Worm (Caenorhabditis elegans) whole organism, late embryonic: Measurements from ENCODE around the gene pab-2.

Experiments
- C08G9.2 ChIP-seq: sonication (generic microtip); optimal IDR thresholded peaks from 2 replicates; lab custom pipeline; 2016; ENCODE audit warnings: mild to moderate bottlenecking, missing genetic modification characterization, moderate library complexity, missing compliant biosample characterization
- C38D4.7 ChIP-seq: fragments of 200-800 bp; sonication (Bioruptor generic); optimal IDR thresholded peaks from 2 replicates; lab custom pipeline; 2018; ENCODE audit warnings: mild to moderate bottlenecking, missing genetic modification characterization, moderate library complexity, missing compliant biosample characterization
- F13H6.1 ChIP-seq: sonication (generic microtip); optimal IDR thresholded peaks from 2 replicates; lab custom pipeline; 2016; ENCODE audit warnings: missing genetic modification characterization, missing compliant biosample characterization
- K09A11.1 ChIP-seq: sonication (generic microtip); optimal IDR thresholded peaks from 2 replicates; lab custom pipeline; 2017; ENCODE audit warnings: antibody characterized with exemption, mild to moderate bottlenecking, missing genetic modification characterization, missing compliant biosample characterization; ENCODE audit not compliant: insufficient read depth
- T23F11.4 ChIP-seq: fragments of 200-800 bp; sonication (Bioruptor generic); optimal IDR thresholded peaks from 2 replicates; lab custom pipeline; 2018; ENCODE audit warnings: mild to moderate bottlenecking, missing genetic modification characterization, missing compliant biosample characterization
- ahr-1 ChIP-seq: sonication (generic microtip); optimal IDR thresholded peaks from 2 replicates; lab custom pipeline; 2016; ENCODE audit warnings: missing genetic modification characterization, missing compliant biosample characterization
- ceh-14 ChIP-seq: sonication (generic microtip); optimal IDR thresholded peaks from 2 replicates; lab custom pipeline; 2016; ENCODE audit warnings: missing genotype, missing genetic modification characterization, missing compliant biosample characterization
- ceh-18 ChIP-seq: sonication (generic microtip); optimal IDR thresholded peaks from 2 replicates; lab custom pipeline; 2016; ENCODE audit warnings: missing genetic modification characterization, missing compliant biosample characterization
- ceh-19 ChIP-seq: fragments of 200-800 bp; sonication (Bioruptor generic); optimal IDR thresholded peaks from 2 replicates; lab custom pipeline; 2018; ENCODE audit warnings: mild to moderate bottlenecking, missing genetic modification characterization, missing compliant biosample characterization
- ceh-2 ChIP-seq: sonication (generic microtip); optimal IDR thresholded peaks from 2 replicates; lab custom pipeline; 2016; ENCODE audit warnings: missing genotype, missing genetic modification characterization, missing compliant biosample characterization
- ceh-22 ChIP-seq: sonication (generic microtip); optimal IDR thresholded peaks from 2 replicates; lab custom pipeline; 2017; ENCODE audit warnings: missing biosample characterization, missing genetic modification characterization
- ceh-24 ChIP-seq: sonication (generic microtip); optimal IDR thresholded peaks from 2 replicates; lab custom pipeline; 2016; ENCODE audit warnings: mild to moderate bottlenecking, missing genetic modification characterization, missing compliant biosample characterization
- ceh-31 ChIP-seq: sonication (generic microtip); optimal IDR thresholded peaks from 2 replicates; lab custom pipeline; 2016; ENCODE audit warnings: missing genetic modification characterization, missing compliant biosample characterization
- ceh-34 ChIP-seq: sonication (generic microtip); optimal IDR thresholded peaks from 2 replicates; lab custom pipeline; 2016; ENCODE audit warnings: mild to moderate bottlenecking, missing genetic modification characterization, missing compliant biosample characterization
- ceh-48 ChIP-seq: sonication (generic microtip); optimal IDR thresholded peaks from 2 replicates; lab custom pipeline; 2016; ENCODE audit warnings: missing genetic modification characterization, inconsistent platforms, missing compliant biosample characterization
- ceh-6 ChIP-seq: fragments of 200-800 bp; sonication (Bioruptor generic); optimal IDR thresholded peaks from 2 replicates; lab custom pipeline; 2018; ENCODE audit warnings: mild to moderate bottlenecking, missing genetic modification characterization, missing compliant biosample characterization
- che-1 ChIP-seq: sonication (generic microtip); optimal IDR thresholded peaks from 2 replicates; lab custom pipeline; 2016; ENCODE audit warnings: mild to moderate bottlenecking, missing genetic modification characterization, missing compliant biosample characterization
- dve-1 ChIP-seq: sonication (generic microtip); optimal IDR thresholded peaks from 2 replicates; lab custom pipeline; 2017; ENCODE audit warnings: antibody characterized with exemption, mild to moderate bottlenecking, missing genetic modification characterization, missing compliant biosample characterization
- elt-2 ChIP-seq: sonication (generic microtip); optimal IDR thresholded peaks from 2 replicates; lab custom pipeline; 2016; ENCODE audit warnings: missing genetic modification reagents, missing genetic modification characterization, missing compliant biosample characterization
- elt-4 ChIP-seq: sonication (generic microtip); optimal IDR thresholded peaks from 2 replicates; lab custom pipeline; 2016; ENCODE audit warnings: missing genetic modification characterization, missing compliant biosample characterization
- ets-4 ChIP-seq: sonication (generic microtip); optimal IDR thresholded peaks from 2 replicates; lab custom pipeline; 2016; ENCODE audit warnings: missing genetic modification characterization, missing compliant biosample characterization
- eyg-1 ChIP-seq: sonication (generic microtip); optimal IDR thresholded peaks from 2 replicates; lab custom pipeline; 2016; ENCODE audit warnings: missing genotype, missing genetic modification characterization, missing compliant biosample characterization
- fkh-10 ChIP-seq: fragments of 150-350 bp; optimal IDR thresholded peaks from 2 replicates; lab custom pipeline; 2014; ENCODE audit warnings: missing biosample characterization, missing genetic modification reagents, missing genetic modification characterization
- fkh-6 ChIP-seq: sonication (generic microtip); optimal IDR thresholded peaks from 2 replicates; lab custom pipeline; 2016; ENCODE audit warnings: missing genetic modification characterization, missing compliant biosample characterization
- hlh-30 ChIP-seq: sonication (generic microtip); optimal IDR thresholded peaks from 2 replicates; lab custom pipeline; 2017; ENCODE audit warnings: antibody characterized with exemption, missing genetic modification characterization, missing compliant biosample characterization; ENCODE audit not compliant: insufficient read depth
- hlh-6 ChIP-seq: sonication (generic microtip); optimal IDR thresholded peaks from 2 replicates; lab custom pipeline; 2016; ENCODE audit warnings: missing genotype, missing genetic modification characterization, missing compliant biosample characterization
- hlh-8 ChIP-seq: sonication (generic microtip); optimal IDR thresholded peaks from 2 replicates; lab custom pipeline; 2016; ENCODE audit warnings: missing genotype, missing genetic modification characterization, missing compliant biosample characterization
- mec-3 ChIP-seq: sonication (generic microtip); optimal IDR thresholded peaks from 2 replicates; lab custom pipeline; 2016; ENCODE audit warnings: borderline replicate concordance, missing genetic modification characterization, missing compliant biosample characterization
- nfya-1 ChIP-seq: sonication (generic microtip); optimal IDR thresholded peaks from 2 replicates; lab custom pipeline; 2017; ENCODE audit warnings: missing genetic modification characterization, mild to moderate bottlenecking, missing compliant biosample characterization, antibody characterized with exemption, moderate library complexity
- nhr-11 ChIP-seq: fragments of 150-350 bp; optimal IDR thresholded peaks from 2 replicates; lab custom pipeline; 2014; ENCODE audit warnings: missing biosample characterization, missing genetic modification characterization
- nhr-232 ChIP-seq: sonication (generic microtip); optimal IDR thresholded peaks from 2 replicates; lab custom pipeline; 2016; ENCODE audit warnings: missing genetic modification characterization, missing compliant biosample characterization
- npax-4 ChIP-seq: sonication (generic microtip); optimal IDR thresholded peaks from 2 replicates; lab custom pipeline; 2016; ENCODE audit warnings: missing genetic modification characterization, missing compliant biosample characterization
- odd-2 ChIP-seq: sonication (generic microtip); optimal IDR thresholded peaks from 2 replicates; lab custom pipeline; 2017; ENCODE audit warnings: antibody characterized with exemption, mild to moderate bottlenecking, missing genetic modification characterization, missing compliant biosample characterization
- pag-3 ChIP-seq: sonication (generic microtip); optimal IDR thresholded peaks from 2 replicates; lab custom pipeline; 2016; ENCODE audit warnings: missing compliant biosample characterization, missing genetic modification characterization, borderline replicate concordance
- pat-9 ChIP-seq: fragments of 200-800 bp; sonication (Bioruptor generic); optimal IDR thresholded peaks from 2 replicates; lab custom pipeline; 2018; ENCODE audit warnings: mild to moderate bottlenecking, missing genetic modification characterization, moderate library complexity, missing compliant biosample characterization
- pax-1 ChIP-seq: fragments of 150-350 bp; optimal IDR thresholded peaks from 2 replicates; lab custom pipeline; 2014; ENCODE audit warnings: missing biosample characterization, missing genetic modification characterization
- pha-4 ChIP-seq: fragments of 150-350 bp; optimal IDR thresholded peaks from 2 replicates; lab custom pipeline; 2018; ENCODE audit warnings: missing biosample characterization, missing genetic modification reagents, missing genetic modification characterization
- pqm-1 ChIP-seq: sonication (generic microtip); optimal IDR thresholded peaks from 2 replicates; lab custom pipeline; 2016; ENCODE audit warnings: missing genetic modification characterization, missing compliant biosample characterization
- pros-1 ChIP-seq: fragments of 150-350 bp; optimal IDR thresholded peaks from 2 replicates; lab custom pipeline; 2014; ENCODE audit warnings: missing biosample characterization, missing genetic modification reagents, missing genetic modification characterization
- ref-2 ChIP-seq: sonication (generic microtip); optimal IDR thresholded peaks from 2 replicates; lab custom pipeline; 2016; ENCODE audit warnings: missing genetic modification characterization, missing compliant biosample characterization
- rnt-1 ChIP-seq: sonication (generic microtip); optimal IDR thresholded peaks from 2 replicates; lab custom pipeline; 2016; ENCODE audit warnings: missing genetic modification characterization, missing compliant biosample characterization
- sdc-2 ChIP-seq: sonication (generic microtip); optimal IDR thresholded peaks from 2 replicates; lab custom pipeline; 2016; ENCODE audit warnings: missing genotype, missing genetic modification characterization, missing compliant biosample characterization
- sox-2 ChIP-seq: fragments of 200-800 bp; sonication (Bioruptor generic); IDR thresholded peaks from 2 replicates; pipeline ENCODE4 v1.3.6; 2022; ENCODE audit warnings: missing genetic modification reagents, missing genetic modification characterization, missing compliant biosample characterization
- sox-4 ChIP-seq: sonication (generic microtip); optimal IDR thresholded peaks from 2 replicates; lab custom pipeline; 2017; ENCODE audit warnings: mild to moderate bottlenecking, missing genetic modification characterization, inconsistent platforms, missing compliant biosample characterization
- tbx-2 ChIP-seq: sonication (generic microtip); optimal IDR thresholded peaks from 2 replicates; lab custom pipeline; 2016; ENCODE audit warnings: missing genetic modification characterization, missing compliant biosample characterization
- ttx-3 ChIP-seq: sonication (generic microtip); optimal IDR thresholded peaks from 2 replicates; lab custom pipeline; 2016; ENCODE audit warnings: missing genetic modification reagents, missing genetic modification characterization, missing compliant biosample characterization
- unc-3 ChIP-seq, 2 experiments: fragments of 200-800 bp in 1 of 2; sonication (Bioruptor generic) in 1 of 2; sonication (generic microtip) in 1 of 2; conservative IDR thresholded peaks in 1 of 2; optimal IDR thresholded peaks in 1 of 2; 2 replicates each; pipeline versions ENCODE4 v1.3.6 to Lab custom; 2016 to 2022; ENCODE audit warnings: missing compliant biosample characterization in 2 of 2, missing genetic modification characterization in 2 of 2, missing genetic modification reagents in 1 of 2
- unc-42 ChIP-seq: sonication (generic microtip); optimal IDR thresholded peaks from 2 replicates; lab custom pipeline; 2016; ENCODE audit warnings: missing genotype, missing genetic modification characterization, missing compliant biosample characterization
- unc-55 ChIP-seq: sonication (generic microtip); optimal IDR thresholded peaks from 2 replicates; lab custom pipeline; 2017; ENCODE audit warnings: missing biosample characterization, missing genetic modification reagents, missing genetic modification characterization
- unc-86 ChIP-seq: sonication (generic microtip); optimal IDR thresholded peaks from 2 replicates; lab custom pipeline; 2016; ENCODE audit warnings: missing genetic modification characterization, missing compliant biosample characterization
- zip-5 ChIP-seq: sonication (generic microtip); optimal IDR thresholded peaks from 2 replicates; lab custom pipeline; 2016; ENCODE audit warnings: missing genetic modification characterization, missing compliant biosample characterization

pab-2 gene

ce11 chrX:13527347-13528092 is at the start of gene pab-2:
Gene pab-2, minus strand, starts transcription at chrX:13527415.
- no peak for TF ChIP-seq ahr-1
- TF ChIP-seq pat-9 (tag; lab: Kevin White, UChicago) = peak; percentile 40
- no peak for TF ChIP-seq C38D4.7
- TF ChIP-seq ceh-14 = peak; percentile 9
- TF ChIP-seq elt-4 (tag; lab: Kevin White, UChicago) = no peak
- TF ChIP-seq tbx-2 (tag; lab: Kevin White, UChicago) = peak; percentile 92
- TF ChIP-seq C08G9.2 = no peak
- TF ChIP-seq npax-4 = no peak
- TF ChIP-seq unc-86 = peak; percentile 14
- TF ChIP-seq K09A11.1 (tag; lab: Kevin White, UChicago) = no peak
- TF ChIP-seq unc-3 (GFP tag; conservative IDR thresholded peaks at IDR 0.05; lab: Robert Waterston, UW) = 0 out of 2 replicates have a peak, but pooled peaks have one; percentile 39
- TF ChIP-seq unc-3 (tag; optimal IDR thresholded peaks at IDR 0.05; lab: Kevin White, UChicago) = no peak
- peak; percentile 31 for TF ChIP-seq F13H6.1 (tag; lab: Kevin White, UChicago)
- peak; percentile 58 for TF ChIP-seq nhr-232
- peak; percentile 88 for TF ChIP-seq sdc-2
- no peak for TF ChIP-seq nhr-11
- TF ChIP-seq fkh-6 = no peak
- peak; percentile 69 for TF ChIP-seq elt-2 (tag; lab: Kevin White, UChicago)
- peak; percentile 38 for TF ChIP-seq sox-4
- no peak for TF ChIP-seq ceh-24 (tag; lab: Kevin White, UChicago)
- peak; percentile 56 for TF ChIP-seq unc-42 (tag; lab: Kevin White, UChicago)
- TF ChIP-seq hlh-8 (tag; lab: Kevin White, UChicago) = peak; percentile 21
- TF ChIP-seq odd-2 (tag; lab: Kevin White, UChicago) = no peak
- TF ChIP-seq unc-55 (GFP tag; lab: Kevin White, UChicago) = peak; percentile 75
- no peak for TF ChIP-seq che-1 (tag; lab: Kevin White, UChicago)
- peak; percentile 88 for TF ChIP-seq nfya-1
- TF ChIP-seq zip-5 (tag; lab: Kevin White, UChicago) = peak; percentile 24
- TF ChIP-seq pros-1 = peak; percentile 76
- TF ChIP-seq ceh-19 (GFP tag; lab: Kevin White, UChicago) = peak; percentile 10
- peak; percentile 78 for TF ChIP-seq ceh-31 (tag; lab: Kevin White, UChicago)
- TF ChIP-seq T23F11.4 (GFP tag; lab: Kevin White, UChicago) = no peak
- TF ChIP-seq ceh-2 = no peak
- peak; percentile 65 for TF ChIP-seq pqm-1 (tag; lab: Kevin White, UChicago)
- no peak for TF ChIP-seq pag-3
- TF ChIP-seq pax-1 = no peak
- peak; percentile 80 for TF ChIP-seq ref-2 (tag; lab: Kevin White, UChicago)
- peak; percentile 79 for TF ChIP-seq dve-1 (tag; lab: Kevin White, UChicago)
- TF ChIP-seq ets-4 (tag; lab: Kevin White, UChicago) = no peak
- TF ChIP-seq ceh-34 (tag; lab: Kevin White, UChicago) = peak; percentile 67
- peak; percentile 26 for TF ChIP-seq ceh-6
- TF ChIP-seq ceh-22 (tag; lab: Kevin White, UChicago) = no peak
- TF ChIP-seq ttx-3 (tag; lab: Kevin White, UChicago) = no peak
- no peak; the same call in 1 of the 2 replicates for TF ChIP-seq sox-2 (GFP tag; lab: Robert Waterston, UW)
- no peak for TF ChIP-seq pha-4 (tag; lab: Kevin White, UChicago)
- peak; percentile 10 for TF ChIP-seq eyg-1 (tag; lab: Kevin White, UChicago)
- peak; percentile 13 for TF ChIP-seq ceh-48
- TF ChIP-seq hlh-30 = peak; percentile 65
- peak; percentile 69 for TF ChIP-seq ceh-18
- TF ChIP-seq rnt-1 (tag; lab: Kevin White, UChicago) = peak; percentile 61
- no peak for TF ChIP-seq mec-3 (tag; lab: Kevin White, UChicago)
- TF ChIP-seq hlh-6 (tag; lab: Kevin White, UChicago) = no peak
- TF ChIP-seq fkh-10 (GFP tag; lab: Kevin White, UChicago) = no peak
